Fruit fly (Drosophila melanogaster): ENCODE data around the gene Cand1.

DNA sequence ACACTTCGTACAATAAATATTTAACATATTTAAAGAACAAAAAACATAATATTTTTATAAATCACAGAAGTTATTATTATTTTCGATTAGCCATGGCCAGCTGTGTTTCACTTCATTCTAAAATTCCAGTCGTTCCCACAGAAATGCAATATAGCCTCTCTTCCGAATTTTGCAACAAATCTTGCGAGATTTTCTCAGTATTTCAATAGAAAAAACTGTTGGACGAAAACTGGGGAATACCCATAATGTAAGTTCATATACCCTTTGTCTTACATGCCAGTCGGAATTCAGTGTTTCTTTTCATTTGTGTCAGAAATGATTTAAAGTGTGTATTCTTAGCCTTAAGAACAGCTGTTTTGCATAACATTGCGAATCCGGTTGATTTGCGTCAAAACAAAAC lies 6.0 kb downstream of the Cand1 start, which contains the start of the genes CtsL4 and ClpP:
- TF ChIP-seq Hr78 (GFP tag; optimal IDR thresholded peaks at IDR 0.05) (no peak), h (GFP tag; optimal IDR thresholded peaks at IDR 0.05) (no peak)

Measured in whole organism, wandering third instar larva.